Worm (Caenorhabditis elegans): ENCODE measurements around the gene ttr-12.
"Not testable (repeated sequence)": the region's sequence is repeated elsewhere in the genome, so short reads cannot be mapped to it uniquely, and the experiment has no call there.

Gene ttr-12

DNA sequence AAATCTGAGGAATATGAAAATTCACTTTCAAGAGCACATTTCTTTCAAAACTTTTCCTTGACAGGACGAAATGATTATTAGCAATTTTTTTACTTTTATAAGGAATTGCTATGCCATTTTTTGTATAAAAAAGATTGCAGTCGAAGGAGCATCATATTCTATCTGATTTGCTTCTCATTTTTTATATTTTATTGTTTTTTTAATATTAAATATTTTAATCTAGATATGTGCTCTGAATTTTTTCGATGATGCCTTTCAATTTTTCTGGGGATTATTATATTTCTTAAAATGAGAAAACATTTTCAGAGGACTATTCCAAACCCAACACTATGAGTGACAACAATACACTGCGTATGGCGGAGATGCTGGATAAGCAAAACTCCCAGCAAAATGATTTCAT is 44.5 kb downstream of the ttr-12 start, which contains the start of gene F26F2.13:
Gene F26F2.13 (plus strand): TSS at position 301 of the 400 bp plus-strand sequence.
- TF ChIP-seq F16B12.6 (tag; optimal IDR thresholded peaks at IDR 0.05); ces-1 (GFP tag; optimal IDR thresholded peaks at IDR 0.05); nhr-237 (tag; optimal IDR thresholded peaks at IDR 0.05): not testable (repeated sequence)

DNA sequence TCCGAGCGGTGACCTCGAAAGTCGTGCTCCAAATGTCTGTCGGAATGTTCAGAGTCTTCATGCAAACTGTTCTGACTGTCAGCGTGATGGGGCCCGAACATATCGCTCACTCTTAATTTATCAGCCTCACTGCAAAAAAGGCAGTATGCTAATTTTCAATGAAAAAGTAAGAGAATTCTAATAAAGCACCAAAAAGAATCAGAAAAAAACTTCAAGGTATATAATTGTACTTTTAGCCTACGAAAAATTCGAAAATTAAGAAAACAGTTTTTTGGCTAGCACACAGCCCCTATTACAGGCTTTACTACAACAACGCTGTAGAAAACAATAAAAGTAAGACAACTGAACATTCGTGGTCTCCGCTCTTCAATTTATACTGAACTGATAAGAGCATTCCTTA is 46.8 kb downstream of the ttr-12 start, which contains the start of gene F26F2.1:
Gene F26F2.1 (minus strand): TSS at position 101 of the 400 bp plus-strand sequence.
- TF ChIP-seq lin-13 (GFP tag; optimal IDR thresholded peaks at IDR 0.05) (no peak), mab-9 (GFP tag; IDR thresholded peaks at IDR 0.05) (no peak), nhr-85 (tag) (no peak), nhr-90 (tag; optimal IDR thresholded peaks at IDR 0.05; ENCODE audit: poor library complexity) (no peak), unc-130 (tag; optimal IDR thresholded peaks at IDR 0.05) (no peak), pqm-1 (tag; optimal IDR thresholded peaks at IDR 0.05) (no peak), elt-3 (tag; optimal IDR thresholded peaks at IDR 0.05) (no peak), snpc-4 (tag; optimal IDR thresholded peaks at IDR 0.05) (no peak), nhr-28 (tag; optimal IDR thresholded peaks at IDR 0.05) (no peak), skn-1 (tag; optimal IDR thresholded peaks at IDR 0.05) (no peak), ztf-4 (tag; optimal IDR thresholded peaks at IDR 0.05) (no peak)

DNA sequence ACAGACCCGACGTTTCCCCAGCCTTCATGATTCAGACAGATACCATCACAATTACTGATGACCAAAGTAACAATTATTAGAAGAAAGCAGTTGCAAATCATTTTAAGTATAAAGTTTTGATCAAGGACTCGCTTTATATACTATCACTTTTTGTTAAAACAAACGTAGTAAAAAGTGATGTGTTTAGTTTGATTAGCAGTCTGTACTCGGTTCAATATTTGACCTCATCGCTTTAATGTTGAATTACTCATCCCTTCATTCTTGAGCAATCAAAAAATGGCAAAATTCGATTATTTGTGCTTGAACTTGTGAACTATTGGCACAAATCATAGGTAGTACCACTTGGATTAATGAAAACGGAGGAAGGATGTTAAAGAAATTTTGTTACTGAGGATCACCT is 50.3 kb downstream of the ttr-12 start, which contains the start of gene abf-4:
Gene abf-4 (minus strand): TSS at position 101 of the 400 bp plus-strand sequence.
- TF ChIP-seq irx-1 (tag; optimal IDR thresholded peaks at IDR 0.05) (no peak), swsn-7 (tag; optimal IDR thresholded peaks at IDR 0.05) (no peak), C04F5.9 (tag; optimal IDR thresholded peaks at IDR 0.05) (no peak), dsc-1 (tag; optimal IDR thresholded peaks at IDR 0.05) (no peak), unc-62 (GFP tag; optimal IDR thresholded peaks at IDR 0.05) (no peak), fkh-8 (tag; optimal IDR thresholded peaks at IDR 0.05) (no peak), ceh-88 (GFP tag; IDR thresholded peaks at IDR 0.05) (no peak), fkh-4 (tag; optimal IDR thresholded peaks at IDR 0.05; ENCODE audit: borderline replicate concordance) (no peak), lin-15B (tag; optimal IDR thresholded peaks at IDR 0.05) (no peak), mdl-1 (tag; optimal IDR thresholded peaks at IDR 0.05) (no peak), vab-15 (tag; optimal IDR thresholded peaks at IDR 0.05) (no peak), aly-2 (tag; optimal IDR thresholded peaks at IDR 0.05) (no peak), grh-1 (GFP tag; IDR thresholded peaks at IDR 0.05) (no peak), egl-13 (tag; optimal IDR thresholded peaks at IDR 0.05) (no peak), fkh-10 (GFP tag; optimal IDR thresholded peaks at IDR 0.05) (no peak)
